Worm (Caenorhabditis elegans): Measurements from ENCODE around the gene ZK1290.14.

DNA sequence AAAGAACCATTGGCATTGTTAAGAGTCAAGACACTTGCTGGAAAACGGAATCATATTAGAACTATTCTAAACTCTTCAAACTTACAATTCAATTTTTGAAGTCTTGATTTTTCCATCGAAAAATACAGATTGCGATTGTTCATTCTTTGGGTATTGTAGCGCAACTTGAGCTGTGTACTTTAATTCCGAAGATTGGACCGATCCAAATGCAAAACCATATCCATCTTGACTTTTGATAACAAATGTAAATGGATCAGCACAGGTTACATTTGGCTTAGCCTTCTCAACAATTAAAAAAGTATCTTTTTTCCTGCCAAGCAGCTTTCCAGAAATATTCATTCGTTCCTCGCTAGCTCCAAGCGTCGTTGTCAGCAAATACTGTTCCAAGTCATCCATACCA, 5.5 kb upstream of the ZK1290.14 start:
- TF ChIP-seq snpc-4 (tag; optimal IDR thresholded peaks at IDR 0.05) (no peak), lir-3 (tag; optimal IDR thresholded peaks at IDR 0.05) (no peak), unc-62 (GFP tag; optimal IDR thresholded peaks at IDR 0.05 in 1 of 2) (peak in 1 of 2 experiments; percentile 96), unc-62 (tag; optimal IDR thresholded peaks at IDR 0.05) (no peak), lsy-2 (tag; optimal IDR thresholded peaks at IDR 0.05) (no peak), dmd-9 (GFP tag; IDR thresholded peaks at IDR 0.05) (no peak), pha-4 (GFP tag; IDR thresholded peaks at IDR 0.05) (no peak), pha-4 (tag; optimal IDR thresholded peaks at IDR 0.05) (no peak), aly-2 (tag; optimal IDR thresholded peaks at IDR 0.05) (no peak), ces-1 (GFP tag; optimal IDR thresholded peaks at IDR 0.05) (no peak)
